Fruit fly (Drosophila melanogaster) Kc167 (cell line): ENCODE data around the gene beat-Vc.
"Not testable (repeated sequence)": the region's sequence is repeated elsewhere in the genome, so short reads cannot be mapped to it uniquely, and the experiment has no call there.

Experiments
- Myc ChIP-seq: fragments of >200 bp; optimal IDR thresholded peaks from 2 replicates; lab custom pipeline; 2017; ENCODE audit warnings: missing external identifiers
- Sin3A ChIP-seq: fragments of >200 bp; optimal IDR thresholded peaks from 2 replicates; lab custom pipeline; 2018; ENCODE audit warnings: missing external identifiers
- h ChIP-seq: fragments of >200 bp; optimal IDR thresholded peaks from 3 replicates; lab custom pipeline; 2018; ENCODE audit warnings: missing external identifiers
- insv ChIP-seq: fragments of >200 bp; optimal IDR thresholded peaks from 3 replicates; lab custom pipeline; 2018; ENCODE audit warnings: missing external identifiers
- psq ChIP-seq: fragments of >200 bp; optimal IDR thresholded peaks from 2 replicates; lab custom pipeline; 2017; ENCODE audit warnings: missing external identifiers
- ttk ChIP-seq: sonication (Bioruptor generic); optimal IDR thresholded peaks from 2 replicates; lab custom pipeline; 2017; ENCODE audit warnings: missing external identifiers

The beat-Vc gene

DNA sequence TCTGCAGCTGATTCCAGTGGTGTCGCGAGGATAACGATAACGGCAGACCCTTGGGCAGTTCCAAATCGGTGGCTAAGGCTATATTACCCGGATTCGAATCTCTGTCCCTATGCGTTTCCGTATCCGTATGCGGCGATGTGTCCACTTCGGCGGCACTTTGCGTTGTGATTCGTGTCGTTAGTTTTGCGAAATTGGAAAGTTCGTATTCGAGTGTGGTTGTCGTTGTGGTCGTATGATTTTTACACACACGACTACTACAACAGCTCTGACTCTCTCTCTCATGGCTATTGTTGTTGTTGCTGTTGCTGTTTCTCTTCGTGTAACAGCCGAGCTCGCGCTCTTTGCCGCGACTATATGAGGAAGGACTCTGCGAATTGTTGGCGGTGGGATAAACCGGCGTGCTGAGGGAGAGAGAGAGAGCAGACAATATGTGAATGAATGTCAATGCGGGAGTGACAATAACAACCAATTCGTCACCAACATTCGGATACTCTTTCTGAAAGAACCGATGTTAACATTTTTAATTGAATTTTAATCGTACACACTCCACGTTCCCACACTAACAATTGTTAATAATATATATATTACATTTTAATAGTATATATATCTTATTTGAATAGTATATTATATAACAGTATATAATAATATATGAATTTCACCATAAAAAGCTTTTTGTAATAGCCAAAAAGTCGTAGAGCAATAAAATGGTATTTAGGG, 63.2 kb downstream of the beat-Vc start:
- TF ChIP-seq insv (lab: Kevin White, UChicago) (no peak), Sin3A (lab: Kevin White, UChicago) (no peak), h (no peak), psq (no peak), ttk (no peak), Myc (lab: Kevin White, UChicago) (no peak)

DNA sequence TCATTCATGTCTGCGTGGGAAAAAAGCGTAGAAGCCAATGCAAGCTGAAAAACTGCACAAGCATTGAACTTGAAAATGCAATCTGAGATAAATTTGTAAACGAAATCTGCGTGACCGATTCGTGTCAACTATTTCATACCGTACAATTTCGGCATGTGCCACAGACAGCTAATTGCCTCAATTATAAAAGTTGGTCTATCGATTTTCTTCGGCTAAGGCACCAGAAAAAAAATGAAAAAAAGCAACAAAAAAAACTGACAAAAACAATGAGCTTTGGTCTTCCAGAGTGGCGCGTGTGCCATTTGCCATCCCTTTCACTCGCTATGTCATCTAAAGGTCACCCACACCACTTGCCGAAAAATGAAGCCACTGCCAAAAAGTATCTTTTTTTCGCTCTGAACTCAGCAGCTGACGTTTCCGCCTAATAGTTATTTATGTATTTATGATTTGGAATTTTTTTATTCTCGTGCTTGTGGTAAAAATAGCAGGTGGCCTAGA, 64.4 kb downstream of the beat-Vc start:
- TF ChIP-seq psq (no peak), insv (lab: Kevin White, UChicago) (no peak), Sin3A (lab: Kevin White, UChicago) (no peak), h (no peak), Myc (lab: Kevin White, UChicago) (no peak), ttk (no peak)

DNA sequence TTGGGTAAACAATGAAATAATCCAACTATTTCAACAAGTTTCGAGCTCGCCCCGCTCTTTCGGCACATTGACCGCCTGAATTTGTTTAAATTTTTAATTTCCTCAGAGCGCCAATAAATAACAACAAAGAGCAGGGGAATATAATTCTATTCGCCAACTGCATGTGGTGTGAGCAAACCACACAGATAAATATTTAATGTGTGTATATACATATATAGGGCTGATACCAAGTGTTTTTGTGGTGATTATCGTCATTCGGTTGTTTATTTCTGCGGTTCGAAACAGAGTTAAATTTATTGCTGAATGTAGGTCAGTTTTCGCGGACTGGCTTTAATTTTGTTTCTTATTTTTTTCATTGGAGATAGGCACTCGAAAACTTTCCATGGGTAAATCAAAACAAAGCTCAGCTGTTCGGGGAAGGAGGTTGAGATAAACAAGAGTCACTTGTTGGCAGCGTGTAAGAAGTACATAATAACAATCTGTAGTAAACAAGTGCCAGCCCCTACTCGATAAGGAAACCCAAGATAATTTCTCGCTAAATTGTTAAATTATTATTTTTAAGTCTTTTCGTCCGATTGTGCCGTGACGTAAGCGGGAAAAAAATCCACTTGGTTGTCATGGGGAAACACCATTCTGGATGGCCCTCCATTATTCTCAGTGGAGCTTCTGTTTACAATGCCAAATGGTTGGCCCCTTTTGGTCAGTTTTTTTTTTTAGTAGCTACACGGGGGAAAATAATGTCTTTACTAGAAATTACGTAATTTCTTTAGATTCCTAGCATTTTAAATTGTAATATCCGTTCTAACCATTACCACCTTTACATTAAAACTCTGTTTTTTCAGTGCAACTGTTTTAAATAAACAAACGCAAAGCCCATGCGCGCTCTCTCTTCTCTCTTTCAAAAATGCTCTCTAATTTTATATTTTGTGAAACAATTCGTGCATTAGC, 65.2 kb downstream of the beat-Vc start:
- TF ChIP-seq h: no peak

DNA sequence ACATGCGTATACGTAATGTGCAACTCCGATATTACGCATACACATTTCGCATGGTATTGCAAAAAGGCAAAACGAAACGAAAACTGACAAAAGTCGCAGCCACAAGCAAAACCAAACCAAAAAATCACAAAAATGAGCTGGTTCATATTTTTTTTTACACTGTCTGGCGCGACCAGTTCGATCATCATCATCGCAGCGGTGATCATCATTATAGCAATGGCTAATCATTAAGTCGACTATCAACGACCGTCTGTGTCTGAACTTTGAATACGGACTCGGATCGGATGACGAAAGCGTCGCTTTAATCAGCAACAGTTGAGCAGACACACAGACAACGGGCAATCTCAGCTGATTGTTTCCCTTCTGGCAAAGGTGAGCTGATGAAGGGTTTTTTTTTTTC, 66.1 kb downstream of the beat-Vc start:
- TF ChIP-seq Sin3A (lab: Kevin White, UChicago) (no peak), h (no peak), Myc (lab: Kevin White, UChicago) (no peak), insv (lab: Kevin White, UChicago) (no peak), ttk (no peak)

DNA sequence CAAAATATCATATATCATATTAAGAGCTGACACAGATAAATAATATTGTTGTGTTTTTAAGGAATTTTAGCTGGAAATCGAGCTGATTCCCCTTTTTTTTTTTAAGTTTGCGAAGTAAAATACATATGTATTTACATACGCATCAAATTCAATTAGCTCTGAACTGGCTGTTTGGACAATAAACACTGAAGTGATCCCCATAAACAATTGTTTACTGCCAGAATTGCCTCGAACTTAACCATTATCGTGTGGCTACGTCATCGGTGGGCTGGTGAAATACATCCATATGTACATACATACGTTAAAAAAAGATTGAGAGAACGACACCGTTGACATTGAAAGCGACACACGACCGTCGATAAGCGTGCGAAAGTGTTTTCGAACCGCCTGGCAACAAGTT, 66.8 kb downstream of the beat-Vc start:
- TF ChIP-seq ttk: no peak
- TF ChIP-seq psq: no peak
- TF ChIP-seq insv (lab: Kevin White, UChicago): no peak
- no peak for TF ChIP-seq Myc (lab: Kevin White, UChicago)
- no peak for TF ChIP-seq Sin3A (lab: Kevin White, UChicago)

DNA sequence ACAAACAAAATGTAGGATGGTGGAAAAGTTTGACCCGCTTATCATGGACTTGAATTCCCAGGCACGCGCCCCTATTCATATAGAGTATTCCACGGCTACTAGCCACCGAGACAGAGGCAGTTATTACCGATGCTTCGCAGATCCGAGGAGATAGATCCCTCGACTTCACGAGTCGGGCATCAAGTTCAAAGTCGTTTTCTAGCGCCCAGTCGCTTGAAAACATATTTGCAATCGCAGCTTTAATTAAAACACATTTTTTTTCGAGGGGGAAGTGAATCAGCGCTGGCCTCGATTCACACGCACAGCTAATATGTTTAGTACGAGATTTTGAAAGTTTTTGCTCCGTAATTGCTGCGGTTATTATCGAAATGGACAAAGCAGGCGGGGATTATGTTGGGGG, 67.8 kb downstream of the beat-Vc start:
- no peak for TF ChIP-seq ttk
- no peak for TF ChIP-seq psq
- no peak for TF ChIP-seq h

DNA sequence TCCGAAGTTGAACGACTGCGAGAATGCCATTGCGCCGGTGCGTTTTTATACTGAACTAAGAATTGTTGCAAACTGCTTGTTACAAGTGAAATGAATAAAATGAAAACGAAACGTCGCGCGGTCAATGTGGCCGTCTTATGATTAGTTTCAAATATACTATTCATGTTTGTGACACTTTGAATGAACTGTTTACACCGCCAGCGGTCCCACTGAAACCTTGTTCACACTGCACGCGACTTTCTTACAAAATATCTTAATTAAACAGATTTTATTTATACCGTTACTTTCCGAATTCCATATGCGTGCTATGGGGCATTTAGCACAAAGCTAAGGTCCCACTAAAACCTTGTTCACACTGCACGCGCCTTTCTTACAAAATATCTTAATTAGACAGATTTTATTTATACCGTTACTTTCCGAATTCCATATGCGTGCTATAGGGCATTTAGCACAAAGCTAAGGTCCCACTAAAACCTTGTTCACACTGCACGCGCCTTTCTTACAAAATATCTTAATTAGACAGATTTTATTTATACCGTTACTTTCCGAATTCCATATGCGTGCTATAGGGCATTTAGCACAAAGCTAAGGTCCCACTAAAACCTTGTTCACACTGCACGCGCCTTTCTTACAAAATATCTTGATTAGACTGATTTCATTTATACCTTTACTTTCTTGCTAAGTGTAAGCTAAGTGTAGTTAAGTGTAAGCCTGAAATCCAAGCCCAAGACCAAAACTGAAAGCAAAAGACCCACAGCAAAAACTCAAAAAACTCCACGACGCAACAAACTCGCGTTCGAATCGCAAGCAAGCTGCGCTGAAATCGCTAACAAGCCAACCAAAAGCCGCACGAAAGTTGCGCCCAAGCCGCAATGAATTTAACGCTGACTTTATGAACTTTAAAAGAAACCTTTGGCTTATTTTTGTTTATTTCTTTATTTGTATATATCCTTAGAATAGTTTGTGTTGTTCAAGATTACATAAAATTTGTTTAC, 70.5 kb downstream of the beat-Vc start, which contains the start of gene PolQ:
TSS of gene PolQ (minus strand) at position 122 of the 995 bp plus-strand sequence.
- not testable (repeated sequence) for TF ChIP-seq h; insv (lab: Kevin White, UChicago); Sin3A (lab: Kevin White, UChicago)

DNA sequence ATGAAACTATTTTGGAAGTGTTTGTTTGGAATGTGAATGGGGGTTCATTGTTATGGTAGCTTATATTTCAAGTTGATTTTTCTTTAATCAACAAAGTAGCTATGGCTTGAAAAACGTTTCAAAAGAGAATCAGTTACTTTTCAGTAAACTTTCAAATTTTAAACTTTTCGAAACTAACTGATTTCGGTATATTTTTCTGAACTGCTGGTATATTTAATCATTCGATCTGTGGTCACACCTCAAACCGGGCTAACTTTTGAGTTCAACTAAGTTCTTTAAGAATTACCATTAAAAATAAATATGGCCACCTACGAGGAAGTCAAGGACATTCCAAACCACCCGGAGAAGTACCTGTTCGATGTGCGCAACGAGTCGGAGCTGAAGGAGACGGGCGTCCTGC, 78.2 kb downstream of the beat-Vc start, which contains the start of gene CG12279:
TSS of gene CG12279 (plus strand) at position 234 of the 400 bp plus-strand sequence.
- no peak for TF ChIP-seq psq

DNA sequence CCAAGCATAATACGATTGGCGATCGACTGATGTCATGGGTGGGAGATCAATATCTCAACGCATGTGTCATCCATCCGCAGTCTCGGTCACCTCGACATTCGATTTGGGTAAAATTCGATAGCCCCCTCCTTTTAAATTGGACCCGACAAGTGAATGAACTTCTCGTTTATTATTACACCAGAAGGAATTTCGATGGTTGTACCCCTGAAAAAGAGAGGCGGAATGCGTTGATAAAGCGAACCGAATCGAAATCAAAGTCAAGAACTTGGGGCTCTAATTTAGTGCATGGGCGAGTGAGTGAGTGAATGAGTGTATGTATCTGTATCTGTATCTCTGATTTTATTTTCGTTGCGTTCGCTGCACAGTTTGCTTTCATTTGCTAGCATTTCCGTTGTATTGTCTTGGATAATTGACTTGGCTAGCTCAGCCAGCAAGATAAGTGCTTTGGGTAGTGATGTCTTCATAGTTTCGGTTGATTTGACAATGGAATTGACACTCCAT, 81.0 kb downstream of the beat-Vc start:
- no peak for TF ChIP-seq ttk
- no peak for TF ChIP-seq psq
- TF ChIP-seq Myc (lab: Kevin White, UChicago): no peak
- no peak for TF ChIP-seq h
- no peak for TF ChIP-seq Sin3A (lab: Kevin White, UChicago)
- TF ChIP-seq insv (lab: Kevin White, UChicago): no peak

DNA sequence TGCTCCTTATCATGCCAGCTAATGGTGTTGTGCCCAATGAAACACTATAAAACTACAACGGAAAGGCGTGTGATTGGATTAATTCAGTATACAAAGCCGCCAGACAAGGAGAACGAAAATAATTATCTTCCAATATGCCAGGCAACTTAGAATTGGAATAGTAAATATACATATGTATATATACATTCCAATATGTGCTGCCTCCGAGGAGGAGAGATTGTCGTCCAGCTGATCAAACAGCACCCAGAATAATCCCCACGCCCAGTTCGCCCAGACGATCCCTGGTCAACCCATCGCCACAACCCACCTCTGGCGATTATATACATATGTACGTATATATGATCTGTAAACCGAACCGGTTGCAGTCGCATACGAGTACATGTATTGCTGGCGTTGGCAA, 81.8 kb downstream of the beat-Vc start:
- TF ChIP-seq psq: no peak
- no peak for TF ChIP-seq h
- no peak for TF ChIP-seq ttk
- TF ChIP-seq Sin3A (lab: Kevin White, UChicago): no peak
- TF ChIP-seq Myc (lab: Kevin White, UChicago): no peak
- no peak for TF ChIP-seq insv (lab: Kevin White, UChicago)

DNA sequence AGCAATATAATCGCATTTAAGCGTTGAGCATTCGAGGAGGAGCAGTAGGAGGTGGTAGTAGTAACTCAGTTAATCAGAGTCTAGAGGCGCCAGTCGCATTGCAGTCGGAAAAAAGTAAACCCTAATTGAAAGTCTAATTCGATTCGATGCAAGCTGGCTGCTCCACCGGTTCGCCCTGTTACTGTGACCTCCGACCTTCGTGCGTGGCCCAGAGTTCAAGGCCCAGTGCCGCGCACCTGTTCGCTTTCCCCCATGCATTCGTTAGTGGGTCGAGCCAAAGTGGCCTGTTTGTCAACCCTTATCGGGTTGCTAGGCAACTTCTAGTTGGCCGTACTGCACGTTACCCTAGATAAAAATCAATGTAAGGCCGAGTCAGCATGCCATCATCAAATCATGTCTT, 82.6 kb downstream of the beat-Vc start:
- no peak for TF ChIP-seq ttk
- no peak for TF ChIP-seq insv (lab: Kevin White, UChicago)
- TF ChIP-seq psq: no peak
- TF ChIP-seq Sin3A (lab: Kevin White, UChicago): no peak
- TF ChIP-seq h: no peak
- no peak for TF ChIP-seq Myc (lab: Kevin White, UChicago)
